Worm (Caenorhabditis elegans) whole organism, young adult: Measurements from ENCODE around the gene arf-1.
A peak's percentile ranks its signal among the peaks of the same experiment; 100 is the strongest.

ENCODE experiments used
- F23B12.7 ChIP-seq: sonication (generic microtip); optimal IDR thresholded peaks from 2 replicates; lab custom pipeline; 2017; ENCODE audit warnings: missing genetic modification characterization, mild to moderate bottlenecking, missing compliant biosample characterization, antibody characterized with exemption, moderate library complexity; ENCODE audit not compliant: insufficient read depth
- F39B2.1 ChIP-seq: fragments of 200-800 bp; sonication (Bioruptor generic); IDR thresholded peaks from 2 replicates; pipeline ENCODE4 v1.3.6; 2022; ENCODE audit warnings: missing genetic modification reagents, missing genetic modification characterization, missing compliant biosample characterization
- F52B5.7 ChIP-seq: sonication (generic microtip); optimal IDR thresholded peaks from 2 replicates; lab custom pipeline; 2016; ENCODE audit warnings: mild to moderate bottlenecking, missing genetic modification characterization, missing compliant biosample characterization
- Y56A3A.18 ChIP-seq: fragments of 200-800 bp; sonication (Bioruptor generic); IDR thresholded peaks from 2 replicates; pipeline ENCODE4 v1.3.6; 2022; ENCODE audit warnings: missing genetic modification reagents, missing genetic modification characterization, missing compliant biosample characterization
- attf-6 ChIP-seq: fragments of 200-800 bp; sonication (Bioruptor generic); IDR thresholded peaks from 2 replicates; pipeline ENCODE4 v1.3.6; 2022; ENCODE audit warnings: missing genetic modification reagents, missing genetic modification characterization, missing compliant biosample characterization
- bed-2 ChIP-seq: fragments of 200-800 bp; sonication (Bioruptor generic); IDR thresholded peaks from 2 replicates; pipeline ENCODE4 v1.3.6; 2022; ENCODE audit warnings: missing genetic modification reagents, missing genetic modification characterization, missing compliant biosample characterization
- ccch-3 ChIP-seq: fragments of 200-800 bp; sonication (Bioruptor generic); optimal IDR thresholded peaks from 2 replicates; lab custom pipeline; 2018; ENCODE audit warnings: mild to moderate bottlenecking, missing genetic modification characterization, missing compliant biosample characterization
- cebp-1 ChIP-seq, 2 experiments: fragments of 200-800 bp in 1 of 2; sonication (Bioruptor generic) in 1 of 2; sonication (generic microtip) in 1 of 2; IDR thresholded peaks in 1 of 2; optimal IDR thresholded peaks in 1 of 2; 2 replicates each; pipeline versions ENCODE4 v1.3.6 to Lab custom; 2017 to 2022; ENCODE audit warnings: missing compliant biosample characterization in 2 of 2, missing genetic modification characterization in 2 of 2, mild to moderate bottlenecking in 1 of 2, missing genetic modification reagents in 1 of 2, moderate library complexity in 1 of 2
- ceh-40 ChIP-seq: fragments of 200-800 bp; sonication (Bioruptor generic); IDR thresholded peaks from 2 replicates; pipeline ENCODE4 v1.3.6; 2022; ENCODE audit warnings: missing genetic modification characterization, missing compliant biosample characterization
- ceh-79 ChIP-seq: sonication (generic microtip); optimal IDR thresholded peaks from 2 replicates; lab custom pipeline; 2017; ENCODE audit warnings: mild to moderate bottlenecking, missing genetic modification characterization, missing compliant biosample characterization
- hmg-1.2 ChIP-seq: fragments of 200-800 bp; sonication (Bioruptor generic); IDR thresholded peaks from 2 replicates; pipeline ENCODE4 v1.3.6; 2022; ENCODE audit warnings: missing genetic modification reagents, missing genetic modification characterization, missing compliant biosample characterization
- let-607 ChIP-seq, 2 experiments: fragments of 200-800 bp in 1 of 2; sonication (Bioruptor generic) in 1 of 2; sonication (generic microtip) in 1 of 2; optimal IDR thresholded peaks; 2 replicates each; lab custom pipeline; 2016 to 2018; ENCODE audit warnings: mild to moderate bottlenecking in 2 of 2, missing compliant biosample characterization in 2 of 2, missing genetic modification characterization in 2 of 2, moderate library complexity in 2 of 2, missing genotype in 1 of 2
- lin-40 ChIP-seq: sonication (generic microtip); optimal IDR thresholded peaks from 2 replicates; lab custom pipeline; 2016; ENCODE audit warnings: missing genetic modification characterization, mild to moderate bottlenecking, missing compliant biosample characterization, missing genotype, missing genetic modification reagents
- lsy-27 ChIP-seq: sonication (generic microtip); optimal IDR thresholded peaks from 2 replicates; lab custom pipeline; 2017; ENCODE audit warnings: missing genetic modification characterization, mild to moderate bottlenecking, missing compliant biosample characterization, antibody characterized with exemption, missing genotype, borderline replicate concordance; ENCODE audit not compliant: insufficient read depth
- madf-3 ChIP-seq: fragments of 200-800 bp; sonication (Bioruptor generic); IDR thresholded peaks from 2 replicates; pipeline ENCODE4 v1.3.6; 2022; ENCODE audit warnings: missing genetic modification reagents, missing genetic modification characterization, missing compliant biosample characterization
- madf-6 ChIP-seq: fragments of 200-800 bp; sonication (Bioruptor generic); IDR thresholded peaks from 2 replicates; pipeline ENCODE4 v1.3.6; 2022; ENCODE audit warnings: missing genetic modification reagents, missing genetic modification characterization, missing compliant biosample characterization
- nfya-2 ChIP-seq: fragments of 200-800 bp; sonication (Bioruptor generic); IDR thresholded peaks from 2 replicates; pipeline ENCODE4 v1.3.6; 2022; ENCODE audit warnings: missing genetic modification reagents, missing genetic modification characterization, missing compliant biosample characterization
- nhr-27 ChIP-seq: fragments of 200-800 bp; sonication (Bioruptor generic); optimal IDR thresholded peaks from 2 replicates; lab custom pipeline; 2018; ENCODE audit warnings: mild to moderate bottlenecking, missing genetic modification characterization, moderate library complexity, missing compliant biosample characterization
- nhr-80 ChIP-seq: sonication (generic microtip); optimal IDR thresholded peaks from 2 replicates; lab custom pipeline; 2016; ENCODE audit warnings: missing genetic modification characterization, missing compliant biosample characterization
- rcor-1 ChIP-seq: fragments of 200-800 bp; sonication (Bioruptor generic); IDR thresholded peaks from 2 replicates; pipeline ENCODE4 v1.3.6; 2022; ENCODE audit warnings: missing genetic modification reagents, missing genetic modification characterization, missing compliant biosample characterization
- repo-1 ChIP-seq: sonication (generic microtip); optimal IDR thresholded peaks from 2 replicates; lab custom pipeline; 2017; ENCODE audit warnings: mild to moderate bottlenecking, missing genetic modification characterization, missing compliant biosample characterization
- snpc-1.1 ChIP-seq: sonication (generic microtip); optimal IDR thresholded peaks from 2 replicates; lab custom pipeline; 2017; ENCODE audit warnings: missing genetic modification characterization, mild to moderate bottlenecking, missing compliant biosample characterization, antibody characterized with exemption, moderate library complexity, missing genotype, missing genetic modification reagents; ENCODE audit not compliant: insufficient read depth
- snpc-4 ChIP-seq, 5 experiments: fragments of 150-350 bp in 1 of 5; sonication (generic microtip) in 4 of 5; optimal IDR thresholded peaks; 2 replicates each; lab custom pipeline; 2014 to 2018; ENCODE audit warnings: missing genetic modification characterization in 5 of 5, missing biosample characterization in 3 of 5, antibody characterized with exemption in 2 of 5, mild to moderate bottlenecking in 2 of 5, missing compliant biosample characterization in 2 of 5, missing genotype in 2 of 5, moderate library complexity in 2 of 5, missing genetic modification reagents in 1 of 5
- sptf-2 ChIP-seq: fragments of 200-800 bp; sonication (Bioruptor generic); optimal IDR thresholded peaks from 2 replicates; lab custom pipeline; 2018; ENCODE audit warnings: mild to moderate bottlenecking, missing genetic modification characterization, missing compliant biosample characterization
- tbx-9 ChIP-seq: sonication (generic microtip); optimal IDR thresholded peaks from 2 replicates; lab custom pipeline; 2016; ENCODE audit warnings: borderline replicate concordance, missing genetic modification characterization, inconsistent platforms, missing compliant biosample characterization
- unc-62 ChIP-seq: fragments of 150-350 bp; optimal IDR thresholded peaks from 2 replicates; lab custom pipeline; 2014; ENCODE audit warnings: missing biosample characterization, missing genetic modification reagents, missing genetic modification characterization
- ztf-26 ChIP-seq: sonication (generic microtip); optimal IDR thresholded peaks from 2 replicates; lab custom pipeline; 2017; ENCODE audit warnings: missing genetic modification characterization, missing compliant biosample characterization
- ztf-6 ChIP-seq: fragments of 200-800 bp; sonication (Bioruptor generic); IDR thresholded peaks from 2 replicates; pipeline ENCODE4 v1.3.6; 2022; ENCODE audit warnings: missing genetic modification reagents, missing genetic modification characterization, missing compliant biosample characterization

Gene arf-1

DNA sequence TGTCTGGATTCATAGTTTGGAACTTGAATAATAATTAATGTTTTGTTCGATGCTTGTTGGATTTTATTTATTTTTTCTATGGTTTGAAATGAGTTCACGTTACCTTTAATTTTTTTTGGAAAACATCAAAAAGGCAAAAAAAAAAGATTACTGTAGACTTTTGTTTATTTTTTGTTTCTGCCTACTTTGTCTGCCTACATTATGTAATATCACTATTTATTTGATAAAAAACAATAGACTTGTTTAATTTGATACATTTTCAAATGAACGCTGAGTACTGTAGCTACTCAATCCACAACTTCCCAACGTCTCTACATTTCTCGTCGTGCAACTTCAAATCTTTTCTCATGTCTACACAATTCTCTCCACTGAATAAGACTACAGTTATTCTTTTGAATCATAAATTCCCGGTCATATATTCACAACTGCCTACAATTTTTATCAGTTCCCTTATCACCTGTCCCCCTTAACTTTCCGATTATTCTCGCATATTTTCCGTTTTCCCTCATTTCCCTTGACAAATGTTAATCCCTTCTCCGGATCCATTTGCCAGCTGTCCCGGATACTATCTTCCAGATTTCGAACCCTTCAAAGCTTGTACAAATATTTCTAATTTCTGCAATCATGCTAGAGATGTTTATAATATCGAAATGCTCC, 16.4 kb downstream of the arf-1 start, which contains the start of the genes B0244.9 and B0244.7:
TSS of gene B0244.9 (minus strand) at position 51 of the 657 bp plus-strand sequence.
TSS of gene B0244.7 (plus strand) at position 522 of the 657 bp plus-strand sequence.
- TF ChIP-seq nhr-80 (tag; lab: Kevin White, UChicago) (peak; percentile 16), repo-1 (tag; lab: Kevin White, UChicago) (no peak)

DNA sequence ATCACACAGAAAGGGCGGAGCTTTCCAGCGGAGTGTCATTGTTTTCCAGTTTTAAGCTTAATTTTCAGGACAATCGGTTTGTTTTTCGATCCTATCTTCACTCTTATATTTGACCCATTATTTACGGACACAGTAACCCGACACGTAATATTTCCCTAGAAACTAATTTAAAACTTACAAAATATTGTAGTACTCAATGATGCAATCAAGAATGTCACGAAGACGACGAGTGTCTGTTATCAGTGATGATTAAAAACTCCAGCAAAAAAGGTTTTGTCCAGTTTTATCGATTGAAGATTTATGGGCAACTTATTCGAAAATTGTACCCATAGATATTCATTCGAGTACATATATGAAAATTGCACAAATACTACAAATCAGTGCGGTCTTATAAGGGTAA, 18.2 kb downstream of the arf-1 start, which contains the start of gene B0244.17:
TSS of gene B0244.17 (plus strand) at position 301 of the 400 bp plus-strand sequence.
- TF ChIP-seq F23B12.7 (tag; lab: Kevin White, UChicago) (no peak), tbx-9 (no peak), F39B2.1 (GFP tag; lab: Robert Waterston, UW) (no peak), ccch-3 (no peak), nhr-80 (tag; lab: Kevin White, UChicago) (peak; percentile 0), hmg-1.2 (GFP tag; lab: Robert Waterston, UW) (no peak), lin-40 (tag; lab: Kevin White, UChicago) (no peak)

ce11 chrIII:5734328-5734727, 19.6 kb downstream of the arf-1 start:
- TF ChIP-seq bed-2, result no peak
- TF ChIP-seq snpc-4 (GFP tag; optimal IDR thresholded peaks at IDR 0.05; lab: Kevin White, UChicago), result no peak
- peak in 2 of 4 experiments; percentile 45 to 66 for TF ChIP-seq snpc-4 (tag; optimal IDR thresholded peaks at IDR 0.05; lab: Kevin White, UChicago)
- no peak for TF ChIP-seq madf-6
- no peak for TF ChIP-seq lsy-27 (tag; lab: Kevin White, UChicago)

DNA sequence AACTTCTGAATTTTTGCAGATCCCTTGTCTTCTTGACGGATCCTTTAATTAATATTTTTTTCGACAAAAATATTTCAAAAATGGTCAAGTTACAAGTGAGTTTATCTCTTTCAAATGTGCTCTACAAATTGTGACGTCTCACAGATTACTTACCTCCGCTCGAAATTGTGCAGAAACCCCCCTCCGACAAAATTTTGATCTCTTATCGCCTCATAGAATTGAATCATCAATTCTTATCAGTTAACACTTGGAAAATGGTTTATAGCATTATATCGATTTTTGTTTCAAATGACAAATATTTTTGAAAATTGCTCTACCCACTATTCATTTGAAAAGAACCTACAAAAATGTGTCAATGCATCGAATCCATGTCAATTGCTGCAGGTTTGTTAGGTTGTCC, 20.2 kb downstream of the arf-1 start, which contains the start of gene B0244.10:
TSS of gene B0244.10 (plus strand) at position 254 of the 400 bp plus-strand sequence.
- no peak for TF ChIP-seq ztf-6 (GFP tag; lab: Robert Waterston, UW)
- TF ChIP-seq F52B5.7 (tag; lab: Kevin White, UChicago), result no peak
- TF ChIP-seq Y56A3A.18 (GFP tag; lab: Robert Waterston, UW), result no peak
- TF ChIP-seq nhr-80 (tag; lab: Kevin White, UChicago), result peak; percentile 49
- TF ChIP-seq unc-62 (GFP tag; lab: Kevin White, UChicago), result no peak

ce11 chrIII:5737708-5738107, 23.0 kb downstream of the arf-1 start, which contains the start of gene B0244.6:
Gene B0244.6 (plus strand): TSS chrIII:5738008.
- TF ChIP-seq ceh-79 (tag; lab: Kevin White, UChicago) (no peak), madf-3 (no peak), rcor-1 (no peak), ztf-26 (tag; lab: Kevin White, UChicago) (no peak), cebp-1 (GFP tag; IDR thresholded peaks at IDR 0.05; lab: Robert Waterston, UW) (no peak), cebp-1 (tag; optimal IDR thresholded peaks at IDR 0.05; lab: Kevin White, UChicago) (no peak), attf-6 (GFP tag; lab: Robert Waterston, UW) (no peak), nfya-2 (GFP tag; lab: Robert Waterston, UW) (no peak), snpc-1.1 (tag; lab: Kevin White, UChicago) (no peak), ceh-40 (no peak), let-607 (tag; optimal IDR thresholded peaks at IDR 0.05; lab: Kevin White, UChicago) (no peak), sptf-2 (GFP tag; lab: Kevin White, UChicago) (no peak), nhr-27 (tag; lab: Kevin White, UChicago) (no peak)
